Worm (Caenorhabditis elegans): ENCODE results near the gene hst-1.

Gene hst-1

ce11 chrIV:8691486-8691885, at the start of gene hst-1, which contains the start of gene ints-6:
TSS of gene hst-1 (minus strand) at chrIV:8691513.
TSS of gene ints-6 (plus strand) at chrIV:8691745.
- TF ChIP-seq ttx-3 (tag; optimal IDR thresholded peaks at IDR 0.05) (no peak), sox-2 (GFP tag; IDR thresholded peaks at IDR 0.05) (no peak), unc-42 (tag; optimal IDR thresholded peaks at IDR 0.05) (no peak), hlh-6 (tag; optimal IDR thresholded peaks at IDR 0.05) (no peak), odd-2 (tag; optimal IDR thresholded peaks at IDR 0.05) (no peak), unc-55 (GFP tag; optimal IDR thresholded peaks at IDR 0.05) (no peak), fkh-6 (tag; optimal IDR thresholded peaks at IDR 0.05) (no peak), C08G9.2 (tag; optimal IDR thresholded peaks at IDR 0.05) (no peak), ets-4 (tag; optimal IDR thresholded peaks at IDR 0.05) (no peak), ceh-14 (tag; optimal IDR thresholded peaks at IDR 0.05) (no peak), Y22D7AL.16 (tag; optimal IDR thresholded peaks at IDR 0.05) (no peak), hlh-30 (tag; optimal IDR thresholded peaks at IDR 0.05; ENCODE audit: insufficient read depth) (no peak), pha-4 (tag; optimal IDR thresholded peaks at IDR 0.05) (no peak), fax-1 (tag; optimal IDR thresholded peaks at IDR 0.05) (no peak)

ce11 chrIV:8740952-8741438, 49.7 kb upstream of the hst-1 start, which contains the start of gene F21D5.6:
TSS of gene F21D5.6 (minus strand) at chrIV:8741388.
- no peak for TF ChIP-seq ref-2 (tag; optimal IDR thresholded peaks at IDR 0.05)
- no peak for TF ChIP-seq sdc-2 (tag; optimal IDR thresholded peaks at IDR 0.05)
- no peak for TF ChIP-seq lin-11 (tag; optimal IDR thresholded peaks at IDR 0.05)
- TF ChIP-seq fax-1 (tag; optimal IDR thresholded peaks at IDR 0.05): no peak
- TF ChIP-seq ceh-19 (GFP tag; optimal IDR thresholded peaks at IDR 0.05): no peak
- TF ChIP-seq fkh-6 (tag; optimal IDR thresholded peaks at IDR 0.05): no peak
- no peak for TF ChIP-seq hlh-30 (tag; optimal IDR thresholded peaks at IDR 0.05; ENCODE audit: insufficient read depth)
- no peak for TF ChIP-seq ceh-6 (GFP tag; optimal IDR thresholded peaks at IDR 0.05)
- no peak for TF ChIP-seq ztf-16 (tag; optimal IDR thresholded peaks at IDR 0.05)
- TF ChIP-seq T23F11.4 (GFP tag; optimal IDR thresholded peaks at IDR 0.05): no peak
- no peak for TF ChIP-seq unc-42 (tag; optimal IDR thresholded peaks at IDR 0.05)
- TF ChIP-seq ceh-31 (tag; optimal IDR thresholded peaks at IDR 0.05): no peak
- TF ChIP-seq sox-2 (GFP tag; IDR thresholded peaks at IDR 0.05): no peak
- no peak for TF ChIP-seq pax-1 (tag; optimal IDR thresholded peaks at IDR 0.05)
- no peak for TF ChIP-seq ceh-22 (tag; optimal IDR thresholded peaks at IDR 0.05)
- TF ChIP-seq ceh-30 (tag; optimal IDR thresholded peaks at IDR 0.05): no peak
- TF ChIP-seq ama-1 (optimal IDR thresholded peaks at IDR 0.05): no peak
- TF ChIP-seq zip-5 (tag; optimal IDR thresholded peaks at IDR 0.05): no peak
- TF ChIP-seq Y22D7AL.16 (tag; optimal IDR thresholded peaks at IDR 0.05): no peak

ce11 chrIV:8739926-8740325, 48.6 kb upstream of the hst-1 start, which contains the start of gene mrps-33:
TSS of gene mrps-33 (minus strand) at chrIV:8740026.
- no peak for TF ChIP-seq ceh-14 (tag; optimal IDR thresholded peaks at IDR 0.05)
- TF ChIP-seq unc-3 (GFP tag; conservative IDR thresholded peaks at IDR 0.05): no peak
- no peak for TF ChIP-seq unc-3 (tag; optimal IDR thresholded peaks at IDR 0.05)
- no peak for TF ChIP-seq eyg-1 (tag; optimal IDR thresholded peaks at IDR 0.05)
- no peak for TF ChIP-seq elt-2 (tag; optimal IDR thresholded peaks at IDR 0.05)
- no peak for TF ChIP-seq hlh-6 (tag; optimal IDR thresholded peaks at IDR 0.05)
- no peak for TF ChIP-seq pqm-1 (tag; optimal IDR thresholded peaks at IDR 0.05)
- TF ChIP-seq nhr-11 (tag; optimal IDR thresholded peaks at IDR 0.05): no peak
- no peak for TF ChIP-seq ceh-34 (tag; optimal IDR thresholded peaks at IDR 0.05)

- no peak for TF ChIP-seq elt-2 (tag; optimal IDR thresholded peaks at IDR 0.05)
Measured at ce11 chrIV:8739294-8739693, 48.0 kb upstream of the hst-1 start, which contains the start of gene F21D5.5. TSS of gene F21D5.5 (minus strand) at chrIV:8739394.

ce11 chrIV:8737787-8738186, 46.5 kb upstream of the hst-1 start, which contains the start of gene F21D5.4:
TSS of gene F21D5.4 (plus strand) at chrIV:8738087.
- no peak for TF ChIP-seq C38D4.7 (GFP tag; optimal IDR thresholded peaks at IDR 0.05)
- no peak for TF ChIP-seq che-1 (tag; optimal IDR thresholded peaks at IDR 0.05)
- TF ChIP-seq T23F11.4 (GFP tag; optimal IDR thresholded peaks at IDR 0.05): no peak
- TF ChIP-seq ceh-30 (tag; optimal IDR thresholded peaks at IDR 0.05): no peak
- no peak for TF ChIP-seq pha-4 (tag; optimal IDR thresholded peaks at IDR 0.05)
- TF ChIP-seq pha-2 (tag; optimal IDR thresholded peaks at IDR 0.05): no peak

Data from whole organism, late embryonic.